Fruit fly (Drosophila melanogaster): Measurements from ENCODE around the gene CG43390.

dm6 chr3L:11536132-11536531 is 43.6 kb downstream of the CG43390 start:
- no peak for TF ChIP-seq Clk (GFP tag; optimal IDR thresholded peaks at IDR 0.05)
- TF ChIP-seq Crg-1 (GFP tag; optimal IDR thresholded peaks at IDR 0.05) = no peak
- no peak for TF ChIP-seq toe (GFP tag; optimal IDR thresholded peaks at IDR 0.05)
- no peak for TF ChIP-seq CG1620 (GFP tag; optimal IDR thresholded peaks at IDR 0.05)

Data from whole organism, adult.